Worm (Caenorhabditis elegans) whole organism, mixed stage, embryonic: ENCODE results near the gene Y38A10A.2.

Experiments used
- M03D4.4 ChIP-seq: sonication (generic microtip); optimal IDR thresholded peaks from 2 replicates; lab custom pipeline; 2017; ENCODE audit warnings: mild to moderate bottlenecking, missing genetic modification characterization, missing compliant biosample characterization
- ceh-39 ChIP-seq: fragments of 150-350 bp; optimal IDR thresholded peaks from 2 replicates; lab custom pipeline; 2014; ENCODE audit warnings: missing biosample characterization, missing genetic modification characterization
- drap-1 ChIP-seq: fragments of 200-800 bp; sonication (Bioruptor generic); optimal IDR thresholded peaks from 3 replicates; lab custom pipeline; 2018; ENCODE audit warnings: mild to moderate bottlenecking, missing genetic modification characterization, missing compliant biosample characterization
- elt-1 ChIP-seq: sonication (generic microtip); optimal IDR thresholded peaks from 2 replicates; lab custom pipeline; 2017; ENCODE audit warnings: missing genetic modification characterization, mild to moderate bottlenecking, missing compliant biosample characterization, antibody characterized with exemption, moderate library complexity, borderline replicate concordance; ENCODE audit not compliant: insufficient read depth
- lsy-2 ChIP-seq: fragments of 150-350 bp; optimal IDR thresholded peaks from 2 replicates; lab custom pipeline; 2014; ENCODE audit warnings: missing biosample characterization, missing genetic modification characterization
- nhr-12 ChIP-seq: fragments of 150-350 bp; optimal IDR thresholded peaks from 2 replicates; lab custom pipeline; 2014; ENCODE audit warnings: missing biosample characterization, missing genetic modification characterization
- nhr-237 ChIP-seq: fragments of 150-350 bp; optimal IDR thresholded peaks from 2 replicates; lab custom pipeline; 2014; ENCODE audit warnings: missing biosample characterization, missing genetic modification characterization
- nhr-76 ChIP-seq: sonication (generic microtip); optimal IDR thresholded peaks from 2 replicates; lab custom pipeline; 2017; ENCODE audit warnings: missing biosample characterization, missing genetic modification characterization
- pha-4 ChIP-seq: fragments of 150-350 bp; optimal IDR thresholded peaks from 2 replicates; lab custom pipeline; 2018; ENCODE audit warnings: missing biosample characterization, missing genetic modification reagents, missing genetic modification characterization
- snpc-4 ChIP-seq: fragments of 150-350 bp; optimal IDR thresholded peaks from 2 replicates; lab custom pipeline; 2014; ENCODE audit warnings: missing biosample characterization, missing genetic modification characterization
- unc-62 ChIP-seq: fragments of 150-350 bp; optimal IDR thresholded peaks from 2 replicates; lab custom pipeline; 2014; ENCODE audit warnings: missing biosample characterization, missing genetic modification reagents, missing genetic modification characterization
- ztf-11 ChIP-seq: fragments of 150-350 bp; optimal IDR thresholded peaks from 2 replicates; lab custom pipeline; 2014; ENCODE audit warnings: missing biosample characterization, missing genetic modification characterization

ce11 chrV:6030559-6030975 lies 32.7 kb downstream of the Y38A10A.2 start:
- TF ChIP-seq ceh-39 (tag; lab: Kevin White, UChicago) (no peak), ztf-11 (no peak), snpc-4 (tag; lab: Kevin White, UChicago) (no peak), unc-62 (GFP tag; lab: Kevin White, UChicago) (peak; percentile 93), nhr-12 (tag; lab: Kevin White, UChicago) (no peak), drap-1 (GFP tag; lab: Kevin White, UChicago) (no peak), M03D4.4 (tag; lab: Kevin White, UChicago) (no peak), nhr-76 (tag; lab: Kevin White, UChicago) (no peak), elt-1 (tag; lab: Kevin White, UChicago) (no peak), lsy-2 (tag; lab: Kevin White, UChicago) (no peak), pha-4 (no peak), nhr-237 (tag; lab: Kevin White, UChicago) (no peak)
